Worm (Caenorhabditis elegans): ENCODE results near the gene F32F2.4.

- TF ChIP-seq nhr-76 (tag; optimal IDR thresholded peaks at IDR 0.05) = no peak
- no peak for TF ChIP-seq nhr-25 (tag; optimal IDR thresholded peaks at IDR 0.05)
- no peak for TF ChIP-seq fkh-2 (tag; optimal IDR thresholded peaks at IDR 0.05)
- TF ChIP-seq R02D3.7 (tag; optimal IDR thresholded peaks at IDR 0.05) = no peak
- TF ChIP-seq daf-12 (tag; optimal IDR thresholded peaks at IDR 0.05) = no peak
- TF ChIP-seq nhr-12 (tag; optimal IDR thresholded peaks at IDR 0.05) = no peak
- TF ChIP-seq ama-1 (optimal IDR thresholded peaks at IDR 0.05) = no peak
Observed at ce11 chrV:13286525-13286924, 10.5 kb downstream of the F32F2.4 start.

Measured in whole organism, L3 larva.